Worm (Caenorhabditis elegans) whole organism, L4 larva: ENCODE measurements around the gene Y51H4A.5.

ENCODE experiments used
- F26F4.8 ChIP-seq: fragments of 200-800 bp; sonication (Bioruptor generic); conservative IDR thresholded peaks from 2 replicates; pipeline ENCODE4 v1.3.6; 2022; ENCODE audit warnings: missing genetic modification characterization, missing compliant biosample characterization
- F37D6.2 ChIP-seq: sonication (generic microtip); optimal IDR thresholded peaks from 2 replicates; lab custom pipeline; 2016; ENCODE audit warnings: mild to moderate bottlenecking, missing genetic modification characterization, missing compliant biosample characterization
- aha-1 ChIP-seq: fragments of 150-350 bp; peaks from one replicate; lab custom pipeline; 2014; ENCODE audit warnings: missing biosample characterization, missing genetic modification characterization
- ama-1 ChIP-seq: fragments of 150-350 bp; optimal IDR thresholded peaks from 2 replicates; lab custom pipeline; 2014; ENCODE audit warnings: inconsistent platforms, mixed read lengths
- arid-1 ChIP-seq: fragments of 200-800 bp; sonication (Bioruptor generic); conservative IDR thresholded peaks from 2 replicates; pipeline ENCODE4 v1.3.6; 2022; ENCODE audit warnings: missing genetic modification reagents, missing genetic modification characterization, missing compliant biosample characterization
- ceh-28 ChIP-seq: fragments of 150-350 bp; optimal IDR thresholded peaks from 2 replicates; lab custom pipeline; 2014; ENCODE audit warnings: missing biosample characterization, missing genetic modification reagents, missing genetic modification characterization
- ceh-44 ChIP-seq: fragments of 200-800 bp; sonication (Bioruptor generic); IDR thresholded peaks from 2 replicates; pipeline ENCODE4 v1.3.6; 2022; ENCODE audit warnings: missing genetic modification reagents, missing genetic modification characterization, missing compliant biosample characterization
- ctbp-1 ChIP-seq: fragments of 200-800 bp; sonication (Bioruptor generic); IDR thresholded peaks from 2 replicates; pipeline ENCODE4 v1.3.6; 2022; ENCODE audit warnings: missing genetic modification reagents, missing genetic modification characterization, missing compliant biosample characterization
- daf-16 ChIP-seq, 3 experiments: sonication (generic microtip); optimal IDR thresholded peaks; 2 replicates each; lab custom pipeline; 2016 to 2017; ENCODE audit warnings: missing genetic modification characterization in 3 of 3, missing genetic modification reagents in 3 of 3, mild to moderate bottlenecking in 2 of 3, missing compliant biosample characterization in 2 of 3, missing biosample characterization in 1 of 3, moderate library complexity in 1 of 3
- dmd-6 ChIP-seq: fragments of 200-800 bp; sonication (Bioruptor generic); IDR thresholded peaks from 2 replicates; pipeline ENCODE4 v1.3.6; 2022; ENCODE audit warnings: missing genetic modification reagents, missing genetic modification characterization, missing compliant biosample characterization
- dmd-8 ChIP-seq: fragments of 200-800 bp; sonication (Bioruptor generic); IDR thresholded peaks from 2 replicates; pipeline ENCODE4 v1.3.6; 2022; ENCODE audit warnings: missing genetic modification characterization, missing compliant biosample characterization
- duxl-1 ChIP-seq: sonication (generic microtip); optimal IDR thresholded peaks from 2 replicates; lab custom pipeline; 2016; ENCODE audit warnings: mild to moderate bottlenecking, missing genetic modification characterization, moderate library complexity, missing compliant biosample characterization; ENCODE audit not compliant: poor library complexity
- fkh-10 ChIP-seq: fragments of 150-350 bp; optimal IDR thresholded peaks from 2 replicates; lab custom pipeline; 2014; ENCODE audit warnings: missing biosample characterization, missing genetic modification reagents, missing genetic modification characterization
- hif-1 ChIP-seq, 2 experiments: sonication (generic microtip); optimal IDR thresholded peaks; 2 replicates each; lab custom pipeline; 2016 to 2017; ENCODE audit warnings: missing compliant biosample characterization in 2 of 2, missing genetic modification characterization in 2 of 2, missing genetic modification reagents in 2 of 2, missing genotype in 2 of 2, mild to moderate bottlenecking in 1 of 2
- jun-1 ChIP-seq: fragments of 150-350 bp; optimal IDR thresholded peaks from 2 replicates; lab custom pipeline; 2014; ENCODE audit warnings: missing biosample characterization, missing genetic modification reagents, missing genetic modification characterization
- lim-7 ChIP-seq: fragments of 200-800 bp; sonication (Bioruptor generic); IDR thresholded peaks from 2 replicates; pipeline ENCODE4 v1.3.6; 2022; ENCODE audit warnings: missing genetic modification characterization, missing compliant biosample characterization
- lin-1 ChIP-seq: fragments of 200-800 bp; sonication (Bioruptor generic); IDR thresholded peaks from 2 replicates; pipeline ENCODE4 v1.3.6; 2022; ENCODE audit warnings: missing genetic modification reagents, missing genetic modification characterization, missing compliant biosample characterization
- lin-15B ChIP-seq: fragments of 150-350 bp; sonication (generic microtip); optimal IDR thresholded peaks from 3 replicates; lab custom pipeline; 2014; ENCODE audit warnings: missing biosample characterization, missing genetic modification characterization
- lin-39 ChIP-seq: fragments of 150-350 bp; optimal IDR thresholded peaks from 2 replicates; lab custom pipeline; 2014; ENCODE audit warnings: missing biosample characterization, missing genetic modification reagents, missing genetic modification characterization
- lsy-2 ChIP-seq, 2 experiments: fragments of 150-350 bp in 1 of 2; sonication (generic microtip) in 1 of 2; optimal IDR thresholded peaks; 2 replicates each; lab custom pipeline; 2014 to 2017; ENCODE audit warnings: missing biosample characterization in 2 of 2, missing genetic modification characterization in 2 of 2
- madf-5 ChIP-seq, 2 experiments: fragments of 200-800 bp; sonication (Bioruptor generic); IDR thresholded peaks; 2 replicates each; pipeline ENCODE4 v1.3.6; 2022; ENCODE audit warnings: missing compliant biosample characterization in 2 of 2, missing genetic modification characterization in 2 of 2
- mdl-1 ChIP-seq, 2 experiments: fragments of 150-350 bp in 1 of 2; sonication (generic microtip) in 1 of 2; optimal IDR thresholded peaks; 2 replicates each; lab custom pipeline; 2014 to 2017; ENCODE audit warnings: missing biosample characterization in 2 of 2, missing genetic modification characterization in 2 of 2
- mep-1 ChIP-seq: fragments of 150-350 bp; sonication (generic microtip); optimal IDR thresholded peaks from 3 replicates; lab custom pipeline; 2014; ENCODE audit warnings: missing biosample characterization, missing genetic modification characterization
- mxl-3 ChIP-seq: fragments of 200-800 bp; sonication (Bioruptor generic); optimal IDR thresholded peaks from 2 replicates; lab custom pipeline; 2018; ENCODE audit warnings: mild to moderate bottlenecking, missing genetic modification characterization, missing compliant biosample characterization
- nhr-10 ChIP-seq: fragments of 150-350 bp; optimal IDR thresholded peaks from 2 replicates; lab custom pipeline; 2014; ENCODE audit warnings: missing biosample characterization, missing genetic modification characterization
- nhr-102 ChIP-seq: sonication (generic microtip); optimal IDR thresholded peaks from 2 replicates; lab custom pipeline; 2016; ENCODE audit warnings: mild to moderate bottlenecking, missing genetic modification characterization, moderate library complexity, missing compliant biosample characterization
- nhr-11 ChIP-seq: fragments of 150-350 bp; optimal IDR thresholded peaks from 2 replicates; lab custom pipeline; 2014; ENCODE audit warnings: missing biosample characterization, missing genetic modification characterization
- nhr-28 ChIP-seq: fragments of 150-350 bp; optimal IDR thresholded peaks from 2 replicates; lab custom pipeline; 2014; ENCODE audit warnings: missing biosample characterization, missing genetic modification characterization
- nhr-41 ChIP-seq: fragments of 200-800 bp; sonication (Bioruptor generic); IDR thresholded peaks from 2 replicates; pipeline ENCODE4 v1.3.6; 2022; ENCODE audit warnings: missing genetic modification reagents, missing genetic modification characterization, missing compliant biosample characterization
- nhr-6 ChIP-seq: fragments of 150-350 bp; optimal IDR thresholded peaks from 2 replicates; lab custom pipeline; 2014; ENCODE audit warnings: missing biosample characterization, missing genetic modification characterization
- nhr-77 ChIP-seq: fragments of 150-350 bp; optimal IDR thresholded peaks from 2 replicates; lab custom pipeline; 2014; ENCODE audit warnings: missing biosample characterization, missing genetic modification characterization
- pha-4 ChIP-seq, 2 experiments: fragments of 150-350 bp in 1 of 2; fragments of 200-800 bp in 1 of 2; sonication (Bioruptor generic) in 1 of 2; IDR thresholded peaks in 1 of 2; optimal IDR thresholded peaks in 1 of 2; 2 replicates each; pipeline versions ENCODE4 v1.3.6 to Lab custom; 2014 to 2022; ENCODE audit warnings: missing genetic modification characterization in 2 of 2, missing genetic modification reagents in 2 of 2, missing biosample characterization in 1 of 2, missing compliant biosample characterization in 1 of 2
- pqm-1 ChIP-seq: sonication (generic microtip); optimal IDR thresholded peaks from 2 replicates; lab custom pipeline; 2017; ENCODE audit warnings: missing biosample characterization, missing genetic modification characterization
- rbr-2 ChIP-seq: sonication (generic microtip); optimal IDR thresholded peaks from 2 replicates; lab custom pipeline; 2016; ENCODE audit warnings: missing genotype, missing genetic modification characterization, missing compliant biosample characterization
- skn-1 ChIP-seq: fragments of 150-350 bp; optimal IDR thresholded peaks from 2 replicates; lab custom pipeline; 2014; ENCODE audit warnings: missing biosample characterization, missing genetic modification characterization
- snpc-1.2 ChIP-seq: fragments of 200-800 bp; sonication (Bioruptor generic); IDR thresholded peaks from 2 replicates; pipeline ENCODE4 v1.3.6; 2022; ENCODE audit warnings: missing genetic modification reagents, missing genetic modification characterization, missing compliant biosample characterization
- spr-1 ChIP-seq: sonication (generic microtip); optimal IDR thresholded peaks from 2 replicates; lab custom pipeline; 2016; ENCODE audit warnings: mild to moderate bottlenecking, missing genetic modification characterization, missing compliant biosample characterization
- tra-1 ChIP-seq: fragments of 200-800 bp; sonication (Bioruptor generic); IDR thresholded peaks from 2 replicates; pipeline ENCODE4 v1.3.6; 2022; ENCODE audit warnings: missing genetic modification reagents, missing genetic modification characterization, missing compliant biosample characterization
- zag-1 ChIP-seq: fragments of 150-350 bp; optimal IDR thresholded peaks from 2 replicates; lab custom pipeline; 2014; ENCODE audit warnings: missing biosample characterization, missing genetic modification characterization
- zfp-2 ChIP-seq: sonication (generic microtip); optimal IDR thresholded peaks from 2 replicates; lab custom pipeline; 2016; ENCODE audit warnings: mild to moderate bottlenecking, missing genetic modification characterization, missing compliant biosample characterization
- ztf-7 ChIP-seq: fragments of 150-350 bp; optimal IDR thresholded peaks from 2 replicates; lab custom pipeline; 2014; ENCODE audit warnings: missing biosample characterization, missing genetic modification characterization

Gene Y51H4A.5

DNA sequence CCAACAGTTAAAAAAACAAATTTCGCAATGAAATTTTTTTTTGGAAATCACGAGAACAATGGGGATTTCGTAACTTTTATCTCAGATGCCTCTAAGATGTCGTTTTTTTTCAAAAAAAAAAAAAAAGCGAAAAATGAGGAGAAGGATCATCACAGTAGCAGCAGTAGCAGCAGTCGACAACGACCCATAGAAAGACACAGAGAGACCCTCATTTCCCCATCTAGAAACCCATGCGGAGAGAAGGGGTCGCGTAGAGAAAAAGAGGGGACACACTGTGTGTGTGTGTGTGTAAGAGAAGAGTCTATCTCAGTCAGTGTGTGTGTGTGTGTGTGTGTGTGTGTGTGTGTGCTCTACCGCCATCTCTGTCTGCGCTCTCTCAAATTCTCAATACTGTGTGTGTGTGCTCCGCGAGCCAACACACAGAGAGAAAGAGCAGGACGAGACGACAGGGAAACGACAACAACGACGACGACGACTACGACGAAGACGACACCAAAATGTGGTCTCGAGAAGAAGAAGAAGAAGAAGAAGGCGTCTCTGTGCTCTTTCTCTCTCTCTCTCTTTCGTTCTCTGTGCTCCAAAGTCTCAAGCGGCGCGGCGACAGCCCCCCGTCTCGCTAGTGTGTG is 34.4 kb downstream of the Y51H4A.5 start (continued):
- peak; percentile 14 to 94 for TF ChIP-seq hif-1 (tag; optimal IDR thresholded peaks at IDR 0.05; lab: Kevin White, UChicago)
- TF ChIP-seq mxl-3 (GFP tag; lab: Kevin White, UChicago): peak; percentile 55
- TF ChIP-seq ama-1 (lab: Kevin White, UChicago): peak; percentile 8
- TF ChIP-seq rbr-2 (tag; lab: Kevin White, UChicago): peak; percentile 88
- peak; percentile 3 to 74 for TF ChIP-seq mdl-1 (tag; optimal IDR thresholded peaks at IDR 0.05; lab: Kevin White, UChicago)
- TF ChIP-seq pha-4 (GFP tag; IDR thresholded peaks at IDR 0.05; lab: Robert Waterston, UW): peak; percentile 59; the same call in 1 of the 2 replicates
- TF ChIP-seq pha-4 (tag; optimal IDR thresholded peaks at IDR 0.05; lab: Kevin White, UChicago): no peak
- no peak for TF ChIP-seq jun-1 (tag; lab: Kevin White, UChicago)
- peak in 1 of 2 experiments; percentile 38 for TF ChIP-seq daf-16 (GFP tag; optimal IDR thresholded peaks at IDR 0.05; lab: Kevin White, UChicago)
- TF ChIP-seq daf-16 (tag; optimal IDR thresholded peaks at IDR 0.05; lab: Kevin White, UChicago): peak; percentile 34
- TF ChIP-seq duxl-1 (tag; lab: Kevin White, UChicago): peak; percentile 65
- 0 out of 2 replicates have a peak, but pooled peaks have one; percentile 41 for TF ChIP-seq dmd-8 (GFP tag; lab: Robert Waterston, UW)
- TF ChIP-seq nhr-28 (tag; lab: Kevin White, UChicago): peak; percentile 82
- peak; percentile 62 to 67 for TF ChIP-seq lsy-2 (tag; optimal IDR thresholded peaks at IDR 0.05; lab: Kevin White, UChicago)
- no peak for TF ChIP-seq pqm-1 (tag; lab: Kevin White, UChicago)
- TF ChIP-seq nhr-41: 0 out of 2 replicates have a peak, but pooled peaks have one; percentile 30
- TF ChIP-seq F37D6.2 (tag; lab: Kevin White, UChicago): peak; percentile 74
- TF ChIP-seq tra-1 (GFP tag; lab: Robert Waterston, UW): peak; percentile 32
- 0 out of 2 replicates have a peak, but pooled peaks have one; percentile 21 for TF ChIP-seq lin-1 (GFP tag; lab: Robert Waterston, UW)
- TF ChIP-seq nhr-6 (tag; lab: Kevin White, UChicago): peak; percentile 69
- no peak for TF ChIP-seq snpc-1.2 (GFP tag; lab: Robert Waterston, UW)
- TF ChIP-seq mep-1 (tag; lab: Kevin White, UChicago): peak; percentile 91
- TF ChIP-seq ctbp-1 (GFP tag; lab: Robert Waterston, UW): peak; percentile 81
- no peak for TF ChIP-seq madf-5 (GFP tag; IDR thresholded peaks at IDR 0.05; lab: Robert Waterston, UW)
- TF ChIP-seq spr-1 (tag; lab: Kevin White, UChicago): no peak
- TF ChIP-seq nhr-77 (tag; lab: Kevin White, UChicago): peak; percentile 24
- no peak for TF ChIP-seq lin-15B (tag; lab: Kevin White, UChicago)
- TF ChIP-seq fkh-10 (GFP tag; lab: Kevin White, UChicago): peak; percentile 69
- no peak for TF ChIP-seq zag-1 (tag; lab: Kevin White, UChicago)
- TF ChIP-seq F26F4.8: no peak
- TF ChIP-seq skn-1 (tag; lab: Kevin White, UChicago): no peak
- peak; percentile 13 for TF ChIP-seq ceh-28
- TF ChIP-seq lim-7 (GFP tag; lab: Robert Waterston, UW): no peak
- peak; percentile 98 for TF ChIP-seq aha-1 (tag; lab: Kevin White, UChicago)
- TF ChIP-seq zfp-2: peak; percentile 24
- peak; percentile 33 for TF ChIP-seq ztf-7 (tag; lab: Kevin White, UChicago)
- TF ChIP-seq ceh-44 (GFP tag; lab: Robert Waterston, UW): no peak
- peak; percentile 71 for TF ChIP-seq nhr-11
- TF ChIP-seq arid-1 (GFP tag; lab: Robert Waterston, UW): 0 out of 2 replicates have a peak, but pooled peaks have one; percentile 10
- no peak for TF ChIP-seq lin-39 (tag; lab: Kevin White, UChicago)
- peak; percentile 28 for TF ChIP-seq nhr-102 (tag; lab: Kevin White, UChicago)
- peak; percentile 52 for TF ChIP-seq dmd-6 (GFP tag; lab: Robert Waterston, UW)
- peak; percentile 14 for TF ChIP-seq nhr-10 (tag; lab: Kevin White, UChicago)
